Fruit fly (Drosophila melanogaster): Measurements from ENCODE around the gene Sirt6.

DNA sequence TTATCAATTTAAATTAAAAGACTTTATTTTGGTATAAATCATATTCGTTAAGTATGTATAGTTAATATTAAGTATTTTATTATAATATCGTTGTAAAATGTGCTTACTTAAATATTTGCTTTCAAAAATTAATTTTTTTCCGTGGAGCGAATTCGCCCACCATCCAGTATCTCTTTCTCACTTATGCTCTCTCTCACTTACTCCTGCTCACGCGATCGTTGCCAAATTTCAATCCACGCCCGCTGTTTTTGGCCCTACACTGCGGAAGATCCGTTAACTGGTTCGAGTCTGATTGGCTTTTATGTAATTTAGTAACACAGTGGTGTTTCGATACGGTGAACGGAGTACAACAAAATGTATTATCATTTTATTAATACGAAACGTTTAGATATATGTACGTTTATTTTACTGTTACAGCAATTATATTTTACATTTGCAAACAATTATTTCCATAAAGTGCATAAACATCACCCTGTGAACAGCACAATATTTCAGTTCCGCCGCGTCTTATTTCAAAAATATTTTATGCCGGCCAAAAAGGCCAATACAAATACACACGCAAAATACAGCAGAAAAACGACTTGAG lies 4.0 kb upstream of the Sirt6 start:
- TF ChIP-seq foxo (GFP tag; optimal IDR thresholded peaks at IDR 0.05) (peak in 1 of 2 experiments; percentile 85), CG9705 (GFP tag; optimal IDR thresholded peaks at IDR 0.05) (peak; percentile 38), usp (GFP tag; optimal IDR thresholded peaks at IDR 0.05) (no peak), Rel (GFP tag; optimal IDR thresholded peaks at IDR 0.05) (no peak), Rel (tag; optimal IDR thresholded peaks at IDR 0.05) (no peak), pan (optimal IDR thresholded peaks at IDR 0.05) (no peak), fru (GFP tag; optimal IDR thresholded peaks at IDR 0.05) (peak; percentile 76), br (GFP tag; optimal IDR thresholded peaks at IDR 0.05) (peak; percentile 53), Jra (GFP tag; optimal IDR thresholded peaks at IDR 0.05) (no peak), psq (GFP tag; optimal IDR thresholded peaks at IDR 0.05) (peak; percentile 74), h (GFP tag; optimal IDR thresholded peaks at IDR 0.05) (peak; percentile 63)
